Worm (Caenorhabditis elegans) whole organism, mixed stage, embryonic: Measurements from ENCODE around the gene fbxa-74.

Experiments
- lin-13 ChIP-seq: fragments of 150-350 bp; optimal IDR thresholded peaks from 2 replicates; lab custom pipeline; 2014; ENCODE audit warnings: missing biosample characterization, missing genetic modification characterization
- nhr-76 ChIP-seq: sonication (generic microtip); optimal IDR thresholded peaks from 2 replicates; lab custom pipeline; 2017; ENCODE audit warnings: missing biosample characterization, missing genetic modification characterization
- sem-2 ChIP-seq: fragments of 200-800 bp; sonication (Bioruptor generic); optimal IDR thresholded peaks from 2 replicates; lab custom pipeline; 2018; ENCODE audit warnings: mild to moderate bottlenecking, missing genetic modification characterization, missing compliant biosample characterization
- snpc-4 ChIP-seq: fragments of 150-350 bp; optimal IDR thresholded peaks from 2 replicates; lab custom pipeline; 2014; ENCODE audit warnings: missing biosample characterization, missing genetic modification characterization
- ztf-11 ChIP-seq: fragments of 150-350 bp; optimal IDR thresholded peaks from 2 replicates; lab custom pipeline; 2014; ENCODE audit warnings: missing biosample characterization, missing genetic modification characterization

- no peak for TF ChIP-seq lin-13 (tag; lab: Kevin White, UChicago)
- TF ChIP-seq sem-2 (GFP tag; lab: Kevin White, UChicago), result no peak
- TF ChIP-seq nhr-76 (tag; lab: Kevin White, UChicago), result no peak
- TF ChIP-seq ztf-11 (tag; lab: Kevin White, UChicago), result no peak
- TF ChIP-seq snpc-4 (tag; lab: Kevin White, UChicago), result no peak
Observed at ce11 chrIII:1744486-1744885, 45.7 kb upstream of the fbxa-74 start.
